Worm (Caenorhabditis elegans) whole organism, L4 larva: ENCODE data around the gene F01D5.8.

Experiments used
- dmd-6 ChIP-seq: fragments of 200-800 bp; sonication (Bioruptor generic); IDR thresholded peaks from 2 replicates; pipeline ENCODE4 v1.3.6; 2022; ENCODE audit warnings: missing genetic modification reagents, missing genetic modification characterization, missing compliant biosample characterization
- nhr-237 ChIP-seq: sonication (generic microtip); optimal IDR thresholded peaks from 2 replicates; lab custom pipeline; 2017; ENCODE audit warnings: missing biosample characterization, missing genetic modification characterization

DNA sequence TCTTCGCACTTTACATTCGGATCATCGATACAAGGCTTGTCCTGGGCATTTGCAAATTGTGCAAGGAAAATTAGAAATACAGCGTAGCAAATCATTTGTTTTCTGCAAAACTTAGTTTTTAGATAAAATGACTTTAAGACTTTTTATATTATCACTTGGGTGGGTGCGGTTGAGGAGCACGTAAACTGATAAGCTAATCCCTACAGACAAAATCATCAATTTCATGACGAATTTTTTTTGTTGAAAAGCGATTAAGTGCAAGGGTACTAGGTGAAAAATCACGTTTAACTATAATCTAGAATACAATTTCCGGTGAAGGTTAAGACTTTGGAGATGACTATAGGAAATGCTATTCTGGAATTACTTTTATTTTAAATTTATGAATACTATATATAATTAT is 13.0 kb upstream of the F01D5.8 start, which contains the start of gene F01D5.1:
- no peak for TF ChIP-seq nhr-237 (tag; lab: Kevin White, UChicago)
- TF ChIP-seq dmd-6 (GFP tag; lab: Robert Waterston, UW) = peak; percentile 49; the same call in 1 of the 2 replicates
